Worm (Caenorhabditis elegans): ENCODE data around the gene T05C12.4.

The T05C12.4 gene

ce11 chrII:8156845-8157373 lies 23.3 kb downstream of the T05C12.4 start, which contains the start of the genes tub-1 and tmem-138:
TSS of gene tub-1 (minus strand) at chrII:8156945.
TSS of gene tmem-138 (plus strand) at chrII:8157323.
- TF ChIP-seq swsn-7 (tag; optimal IDR thresholded peaks at IDR 0.05) (no peak), egl-27 (tag; optimal IDR thresholded peaks at IDR 0.05) (no peak), sup-37 (GFP tag; optimal IDR thresholded peaks at IDR 0.05) (no peak), fkh-8 (tag; optimal IDR thresholded peaks at IDR 0.05) (peak; percentile 70), snu-23 (GFP tag; optimal IDR thresholded peaks at IDR 0.05) (no peak), dsc-1 (tag; optimal IDR thresholded peaks at IDR 0.05) (peak; percentile 42)

- TF ChIP-seq ces-1 (GFP tag; optimal IDR thresholded peaks at IDR 0.05) (peak; percentile 11), unc-30 (tag; optimal IDR thresholded peaks at IDR 0.05) (no peak), blmp-1 (tag; optimal IDR thresholded peaks at IDR 0.05) (no peak), nhr-76 (tag; optimal IDR thresholded peaks at IDR 0.05) (no peak), fkh-10 (GFP tag; optimal IDR thresholded peaks at IDR 0.05) (peak; percentile 44)
Observed at ce11 chrII:8152711-8153325, 27.4 kb downstream of the T05C12.4 start.

- TF ChIP-seq sox-4 (tag; optimal IDR thresholded peaks at IDR 0.05): no peak
- TF ChIP-seq nhr-77 (tag; optimal IDR thresholded peaks at IDR 0.05): no peak
- no peak for TF ChIP-seq nhr-85 (tag)
- no peak for TF ChIP-seq blmp-1 (tag; optimal IDR thresholded peaks at IDR 0.05)
- TF ChIP-seq nhr-84 (tag; optimal IDR thresholded peaks at IDR 0.05): no peak
- TF ChIP-seq unc-86 (tag; optimal IDR thresholded peaks at IDR 0.05): no peak
- TF ChIP-seq unc-98 (GFP tag; IDR thresholded peaks at IDR 0.05): no peak
- TF ChIP-seq irx-1 (tag; optimal IDR thresholded peaks at IDR 0.05): no peak
- no peak for TF ChIP-seq elt-2 (tag; optimal IDR thresholded peaks at IDR 0.05)
- TF ChIP-seq xbp-1 (tag; optimal IDR thresholded peaks at IDR 0.05): no peak
- TF ChIP-seq snu-23 (GFP tag; optimal IDR thresholded peaks at IDR 0.05): no peak
- no peak for TF ChIP-seq fkh-8 (tag; optimal IDR thresholded peaks at IDR 0.05)
- no peak for TF ChIP-seq skn-1 (tag; optimal IDR thresholded peaks at IDR 0.05)
- no peak for TF ChIP-seq nhr-19 (GFP tag; conservative IDR thresholded peaks at IDR 0.05)
- TF ChIP-seq rnt-1 (tag; optimal IDR thresholded peaks at IDR 0.05): no peak
- no peak for TF ChIP-seq hlh-4 (tag; optimal IDR thresholded peaks at IDR 0.05)
- no peak for TF ChIP-seq mab-9 (GFP tag; IDR thresholded peaks at IDR 0.05)
- TF ChIP-seq vab-15 (tag; optimal IDR thresholded peaks at IDR 0.05): no peak
- no peak for TF ChIP-seq ztf-11 (tag; optimal IDR thresholded peaks at IDR 0.05)
- no peak for TF ChIP-seq ama-1 (optimal IDR thresholded peaks at IDR 0.05)
Observed at ce11 chrII:8149930-8150329, 30.3 kb downstream of the T05C12.4 start, which contains the start of gene F10B5.3. TSS of gene F10B5.3 (minus strand) at chrII:8150030.

ce11 chrII:8144543-8144942 lies 35.6 kb downstream of the T05C12.4 start, which contains the start of gene F10B5.2:
TSS of gene F10B5.2 (plus strand) at chrII:8144762.
- peak in 1 of 2 experiments; percentile 43 for TF ChIP-seq lsy-2 (tag; optimal IDR thresholded peaks at IDR 0.05)
- TF ChIP-seq nhr-11 (tag; optimal IDR thresholded peaks at IDR 0.05): no peak
- TF ChIP-seq efl-1 (optimal IDR thresholded peaks at IDR 0.05): no peak
- peak in 1 of 2 experiments; percentile 75 for TF ChIP-seq efl-1 (GFP tag; optimal IDR thresholded peaks at IDR 0.05 in 1 of 2)

- TF ChIP-seq ama-1 (optimal IDR thresholded peaks at IDR 0.05) (no peak), ceh-82 (tag; optimal IDR thresholded peaks at IDR 0.05) (peak in 2 of 3 experiments; percentile 28 to 63), lsy-2 (tag; optimal IDR thresholded peaks at IDR 0.05) (peak; percentile 89 to 98), nhr-71 (tag; optimal IDR thresholded peaks at IDR 0.05) (peak; percentile 65), fkh-10 (GFP tag; optimal IDR thresholded peaks at IDR 0.05) (no peak), elt-3 (tag; optimal IDR thresholded peaks at IDR 0.05) (peak in 1 of 6 experiments; percentile 33), egl-27 (tag; optimal IDR thresholded peaks at IDR 0.05) (no peak), efl-3 (GFP tag; optimal IDR thresholded peaks at IDR 0.05) (no peak), tbx-2 (tag; optimal IDR thresholded peaks at IDR 0.05) (peak; percentile 19), unc-62 (GFP tag; optimal IDR thresholded peaks at IDR 0.05) (no peak), nhr-20 (tag; optimal IDR thresholded peaks at IDR 0.05) (peak; percentile 27), xbp-1 (tag; optimal IDR thresholded peaks at IDR 0.05) (peak; percentile 48), lin-35 (GFP tag; optimal IDR thresholded peaks at IDR 0.05) (peak; percentile 79 to 83), unc-130 (tag; optimal IDR thresholded peaks at IDR 0.05) (peak; percentile 58), irx-1 (tag; optimal IDR thresholded peaks at IDR 0.05) (no peak), F16B12.6 (tag; optimal IDR thresholded peaks at IDR 0.05) (peak; percentile 83), skn-1 (tag; optimal IDR thresholded peaks at IDR 0.05) (peak; percentile 56), lin-13 (GFP tag; optimal IDR thresholded peaks at IDR 0.05) (peak; percentile 12), dpl-1 (GFP tag; optimal IDR thresholded peaks at IDR 0.05) (peak; percentile 51 to 74 (median 71))
Observed at ce11 chrII:8143278-8143931, 36.8 kb downstream of the T05C12.4 start, which contains the start of the genes ints-11 and rpl-10. TSS of gene ints-11 (minus strand) at chrII:8143478. TSS of gene rpl-10 (plus strand) at chrII:8143881.

Measured in whole organism, L1 larva.